In the genomic region with DNA sequence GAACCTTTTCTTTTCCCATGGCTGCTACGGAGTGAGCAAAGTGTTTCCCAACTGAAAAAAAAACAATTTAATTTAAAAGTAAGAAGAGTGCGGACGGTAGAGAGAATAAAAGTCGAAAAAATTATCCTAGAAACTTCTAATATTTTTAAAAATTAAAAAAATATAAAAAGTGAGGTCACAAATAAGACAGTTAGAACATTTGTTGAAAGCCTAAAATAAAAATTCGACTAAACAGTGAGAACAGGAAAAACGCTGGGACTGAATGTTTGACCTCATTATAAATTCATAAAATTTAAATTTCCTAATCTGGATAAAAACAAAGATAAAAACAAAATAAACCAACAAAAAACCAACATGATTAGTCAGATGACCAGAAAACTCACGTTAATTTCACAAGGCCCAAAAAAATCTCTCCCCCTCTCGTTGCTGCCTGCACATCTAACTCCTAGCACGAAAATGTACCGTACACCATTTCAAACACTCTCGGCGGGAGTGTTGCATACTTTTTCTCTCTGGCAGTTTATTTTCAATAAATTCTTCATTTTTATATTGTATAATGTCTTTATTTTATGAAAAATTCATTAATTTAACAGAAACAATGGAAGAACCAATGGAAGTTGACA, we compare ENCODE assay signal across 5 worm cellular contexts.
A peak's percentile ranks its signal among the peaks of the same experiment; 100 is the strongest.
TF ChIP-seq lines count a peak whose summit lies in the region.

A gene (minus strand): TSS at position 51 of the 623 bp plus-strand sequence.
A gene (plus strand): TSS at position 592 of the 623 bp plus-strand sequence.

TF ChIP-seq in whole organism, L1 larva, 84 proteins besides CTCF, POLR2A, EP300 and RAD21 (continues in another document):
- TF ChIP-seq mef-2 (tag; optimal IDR thresholded peaks at IDR 0.05; lab: Kevin White, UChicago) (peak; percentile 64), aly-2 (tag; optimal IDR thresholded peaks at IDR 0.05; lab: Kevin White, UChicago) (peak; percentile 93), grh-1 (GFP tag; IDR thresholded peaks at IDR 0.05; lab: Robert Waterston, UW) (peak; percentile 92), irx-1 (tag; optimal IDR thresholded peaks at IDR 0.05; lab: Kevin White, UChicago) (peak; percentile 91), lin-15B (tag; optimal IDR thresholded peaks at IDR 0.05; lab: Kevin White, UChicago) (peak; percentile 96), sox-4 (tag; optimal IDR thresholded peaks at IDR 0.05; lab: Kevin White, UChicago) (peak; percentile 75), ama-1 (optimal IDR thresholded peaks at IDR 0.05; lab: Kevin White, UChicago) (peak; percentile 82), nhr-28 (tag; optimal IDR thresholded peaks at IDR 0.05; lab: Kevin White, UChicago) (no peak), C16A3.4 (tag; optimal IDR thresholded peaks at IDR 0.05; lab: Kevin White, UChicago) (peak; percentile 99), C34B4.2 (tag; optimal IDR thresholded peaks at IDR 0.05; lab: Kevin White, UChicago) (peak; percentile 0), rnt-1 (tag; optimal IDR thresholded peaks at IDR 0.05; lab: Kevin White, UChicago) (peak; percentile 96), nhr-12 (tag; optimal IDR thresholded peaks at IDR 0.05; lab: Kevin White, UChicago) (no peak), lin-13 (GFP tag; optimal IDR thresholded peaks at IDR 0.05; lab: Kevin White, UChicago) (peak; percentile 97), hlh-17 (GFP tag; optimal IDR thresholded peaks at IDR 0.05; lab: Kevin White, UChicago; ENCODE audit: borderline replicate concordance) (no peak), elt-3 (tag; optimal IDR thresholded peaks at IDR 0.05; lab: Kevin White, UChicago) (peak; percentile 80 to 100 (median 92)), ces-1 (GFP tag; optimal IDR thresholded peaks at IDR 0.05; lab: Kevin White, UChicago) (no peak)

TF ChIP-seq in whole organism, L3 larva, 47 proteins besides CTCF, POLR2A, EP300 and RAD21 (continues in another document):
- peak; percentile 72 for TF ChIP-seq ceh-82 (tag; optimal IDR thresholded peaks at IDR 0.05; lab: Kevin White, UChicago)
- no peak for TF ChIP-seq sea-2 (GFP tag; optimal IDR thresholded peaks at IDR 0.05; lab: Kevin White, UChicago)
- TF ChIP-seq nhr-25 (tag; optimal IDR thresholded peaks at IDR 0.05; lab: Kevin White, UChicago) = peak; percentile 98
- TF ChIP-seq egl-5 (tag; optimal IDR thresholded peaks at IDR 0.05; lab: Kevin White, UChicago) = peak; percentile 99
- peak; percentile 100 for TF ChIP-seq pha-4 (tag; optimal IDR thresholded peaks at IDR 0.05; lab: Kevin White, UChicago)
- no peak for TF ChIP-seq nhr-237 (tag; optimal IDR thresholded peaks at IDR 0.05; lab: Kevin White, UChicago)
- peak; percentile 79 for TF ChIP-seq ama-1 (optimal IDR thresholded peaks at IDR 0.05; lab: Kevin White, UChicago)
- peak; percentile 19 for TF ChIP-seq nhr-77 (tag; optimal IDR thresholded peaks at IDR 0.05; lab: Kevin White, UChicago)
- TF ChIP-seq fkh-2 (tag; optimal IDR thresholded peaks at IDR 0.05; lab: Kevin White, UChicago) = no peak
- TF ChIP-seq pqm-1 (tag; optimal IDR thresholded peaks at IDR 0.05; lab: Kevin White, UChicago) = peak; percentile 96
- TF ChIP-seq nhr-23 (tag; optimal IDR thresholded peaks at IDR 0.05; lab: Kevin White, UChicago) = peak; percentile 99
- TF ChIP-seq ztf-11 (tag; optimal IDR thresholded peaks at IDR 0.05; lab: Kevin White, UChicago) = no peak
- TF ChIP-seq lin-15B (tag; optimal IDR thresholded peaks at IDR 0.05; lab: Kevin White, UChicago) = peak; percentile 99
- TF ChIP-seq nhr-76 (tag; optimal IDR thresholded peaks at IDR 0.05; lab: Kevin White, UChicago) = peak; percentile 41
- TF ChIP-seq ztf-4 (tag; optimal IDR thresholded peaks at IDR 0.05; lab: Kevin White, UChicago) = peak; percentile 60
- peak; percentile 93 for TF ChIP-seq jun-1 (tag; optimal IDR thresholded peaks at IDR 0.05; lab: Kevin White, UChicago)
- TF ChIP-seq hmg-11 (tag; optimal IDR thresholded peaks at IDR 0.05; lab: Kevin White, UChicago) = peak; percentile 85

TF ChIP-seq in whole organism, early embryonic, 17 proteins besides CTCF, POLR2A, EP300 and RAD21:
- TF ChIP-seq hnd-1 (tag; optimal IDR thresholded peaks at IDR 0.05; lab: Kevin White, UChicago) = peak; percentile 50
- no peak; the same call in 1 of the 2 replicates for TF ChIP-seq pes-1 (GFP tag; IDR thresholded peaks at IDR 0.05; lab: Robert Waterston, UW)
- peak; percentile 7 for TF ChIP-seq ceh-36 (tag; optimal IDR thresholded peaks at IDR 0.05; lab: Kevin White, UChicago)
- TF ChIP-seq ceh-13 (GFP tag; optimal IDR thresholded peaks at IDR 0.05; lab: Kevin White, UChicago) = no peak
- no peak for TF ChIP-seq aly-1 (tag; optimal IDR thresholded peaks at IDR 0.05; lab: Kevin White, UChicago)
- TF ChIP-seq hmg-4 (GFP tag; optimal IDR thresholded peaks at IDR 0.05; lab: Kevin White, UChicago) = peak; percentile 61
- TF ChIP-seq scrt-1 (GFP tag; IDR thresholded peaks at IDR 0.05; lab: Robert Waterston, UW) = no peak
- TF ChIP-seq B0310.2 (tag; optimal IDR thresholded peaks at IDR 0.05; lab: Kevin White, UChicago) = no peak
- TF ChIP-seq hmbx-1 (tag; optimal IDR thresholded peaks at IDR 0.05; lab: Kevin White, UChicago) = peak; percentile 9
- peak; percentile 84 for TF ChIP-seq flt-1 (GFP tag; IDR thresholded peaks at IDR 0.05; lab: Robert Waterston, UW)
- TF ChIP-seq ama-1 (optimal IDR thresholded peaks at IDR 0.05; lab: Kevin White, UChicago) = no peak
- TF ChIP-seq tbx-11 (GFP tag; IDR thresholded peaks at IDR 0.05; lab: Robert Waterston, UW) = no peak
- TF ChIP-seq tbx-37 (GFP tag; conservative IDR thresholded peaks at IDR 0.05; lab: Robert Waterston, UW) = peak; percentile 59
- TF ChIP-seq ets-7 (tag; optimal IDR thresholded peaks at IDR 0.05; lab: Kevin White, UChicago) = no peak
- TF ChIP-seq tra-4 (tag; optimal IDR thresholded peaks at IDR 0.05; lab: Kevin White, UChicago) = no peak
- peak; percentile 89 for TF ChIP-seq F13C5.2 (tag; optimal IDR thresholded peaks at IDR 0.05; lab: Kevin White, UChicago)

TF ChIP-seq in whole organism, midembryonic, 9 proteins besides CTCF, POLR2A, EP300 and RAD21:
- TF ChIP-seq tab-1 (GFP tag; IDR thresholded peaks at IDR 0.05; lab: Robert Waterston, UW) (peak; percentile 64; the same call in 1 of the 2 replicates), ztf-23 (GFP tag; IDR thresholded peaks at IDR 0.05; lab: Robert Waterston, UW) (peak; percentile 82; the same call in 1 of the 2 replicates), ztf-29 (GFP tag; IDR thresholded peaks at IDR 0.05; lab: Robert Waterston, UW) (no peak), med-1 (GFP tag; optimal IDR thresholded peaks at IDR 0.05; lab: Kevin White, UChicago; ENCODE audit: insufficient read depth) (peak; percentile 1), cog-1 (tag; optimal IDR thresholded peaks at IDR 0.05; lab: Kevin White, UChicago) (peak; percentile 87), flt-1 (GFP tag; IDR thresholded peaks at IDR 0.05; lab: Robert Waterston, UW) (peak; percentile 86), ref-1 (GFP tag; conservative IDR thresholded peaks at IDR 0.05; lab: Robert Waterston, UW) (no peak), T22C8.4 (GFP tag; IDR thresholded peaks at IDR 0.05; lab: Robert Waterston, UW) (no peak), klf-2 (GFP tag; conservative IDR thresholded peaks at IDR 0.05; lab: Robert Waterston, UW) (0 out of 2 replicates have a peak, but pooled peaks have one; percentile 57)
TF ChIP-seq in whole organism, midembryonic: peak in this region for 6.

TF ChIP-seq in whole organism, young adult, 124 proteins besides CTCF, POLR2A, EP300 and RAD21 (continues in another document):
- peak; percentile 60 for TF ChIP-seq him-1 (tag; optimal IDR thresholded peaks at IDR 0.05; lab: Kevin White, UChicago)
- TF ChIP-seq rpc-1 (optimal IDR thresholded peaks at IDR 0.05; lab: Kevin White, UChicago) = peak; percentile 16
- TF ChIP-seq rpc-1 (tag; optimal IDR thresholded peaks at IDR 0.05; lab: Kevin White, UChicago) = no peak
- peak; percentile 55 for TF ChIP-seq F22D6.2 (tag; optimal IDR thresholded peaks at IDR 0.05; lab: Kevin White, UChicago)
- TF ChIP-seq ztf-26 (tag; optimal IDR thresholded peaks at IDR 0.05; lab: Kevin White, UChicago) = peak; percentile 82
- TF ChIP-seq B0261.1 (tag; optimal IDR thresholded peaks at IDR 0.05; lab: Kevin White, UChicago) = peak; percentile 15
- peak; percentile 49; the same call in 1 of the 2 replicates for TF ChIP-seq F39B2.1 (GFP tag; IDR thresholded peaks at IDR 0.05; lab: Robert Waterston, UW)
- no peak for TF ChIP-seq T07F8.4 (tag; optimal IDR thresholded peaks at IDR 0.05; lab: Kevin White, UChicago)
- peak; percentile 64 to 95 (median 73) for TF ChIP-seq lin-35 (GFP tag; optimal IDR thresholded peaks at IDR 0.05; lab: Kevin White, UChicago)
- TF ChIP-seq hmg-20 (GFP tag; IDR thresholded peaks at IDR 0.05; lab: Robert Waterston, UW) = no peak
- peak; percentile 67 for TF ChIP-seq unc-130 (GFP tag; optimal IDR thresholded peaks at IDR 0.05; lab: Kevin White, UChicago)
- peak; percentile 48 for TF ChIP-seq repo-1 (tag; optimal IDR thresholded peaks at IDR 0.05; lab: Kevin White, UChicago)
- TF ChIP-seq lin-54 (GFP tag; optimal IDR thresholded peaks at IDR 0.05; lab: Kevin White, UChicago) = peak; percentile 98
- TF ChIP-seq ceh-58 (GFP tag; IDR thresholded peaks at IDR 0.05; lab: Robert Waterston, UW) = no peak
- peak; percentile 72 for TF ChIP-seq somi-1 (GFP tag; optimal IDR thresholded peaks at IDR 0.05; lab: Kevin White, UChicago)
- TF ChIP-seq let-607 (tag; optimal IDR thresholded peaks at IDR 0.05; lab: Kevin White, UChicago) = peak; percentile 66 to 84
- peak; percentile 58 for TF ChIP-seq gei-17 (GFP tag; optimal IDR thresholded peaks at IDR 0.05; lab: Kevin White, UChicago)
- TF ChIP-seq snpc-1.3 (tag; optimal IDR thresholded peaks at IDR 0.05; lab: Kevin White, UChicago; ENCODE audit: insufficient read depth) = peak; percentile 95
- no peak for TF ChIP-seq mel-28 (tag; optimal IDR thresholded peaks at IDR 0.05; lab: Kevin White, UChicago; ENCODE audit: borderline replicate concordance)
- no peak for TF ChIP-seq ztf-25 (GFP tag; IDR thresholded peaks at IDR 0.05; lab: Robert Waterston, UW)
- TF ChIP-seq tlf-1 (GFP tag; optimal IDR thresholded peaks at IDR 0.05; lab: Kevin White, UChicago) = peak; percentile 94
- peak; percentile 84 for TF ChIP-seq K11D2.4 (GFP tag; IDR thresholded peaks at IDR 0.05; lab: Robert Waterston, UW)
- no peak for TF ChIP-seq mxl-1 (tag; optimal IDR thresholded peaks at IDR 0.05; lab: Kevin White, UChicago)
- TF ChIP-seq dox-1 (GFP tag; IDR thresholded peaks at IDR 0.05; lab: Robert Waterston, UW) = peak; percentile 93
- peak; percentile 79 for TF ChIP-seq nhr-80 (tag; optimal IDR thresholded peaks at IDR 0.05; lab: Kevin White, UChicago)
- peak; percentile 68 for TF ChIP-seq madf-10 (tag; optimal IDR thresholded peaks at IDR 0.05; lab: Kevin White, UChicago)
- TF ChIP-seq chd-7 (tag; optimal IDR thresholded peaks at IDR 0.05; lab: Kevin White, UChicago) = peak; percentile 75
- peak; percentile 94 for TF ChIP-seq nfyb-1 (GFP tag; IDR thresholded peaks at IDR 0.05; lab: Robert Waterston, UW)
- peak; percentile 77 for TF ChIP-seq ceh-91 (GFP tag; IDR thresholded peaks at IDR 0.05; lab: Robert Waterston, UW)
- peak; percentile 68; the same call in 1 of the 2 replicates for TF ChIP-seq ztf-28 (GFP tag; IDR thresholded peaks at IDR 0.05; lab: Robert Waterston, UW)
- peak; percentile 96 for TF ChIP-seq ceh-27 (GFP tag; optimal IDR thresholded peaks at IDR 0.05; lab: Kevin White, UChicago)
